Worm (Caenorhabditis elegans): ENCODE measurements around the gene nhr-271.

DNA sequence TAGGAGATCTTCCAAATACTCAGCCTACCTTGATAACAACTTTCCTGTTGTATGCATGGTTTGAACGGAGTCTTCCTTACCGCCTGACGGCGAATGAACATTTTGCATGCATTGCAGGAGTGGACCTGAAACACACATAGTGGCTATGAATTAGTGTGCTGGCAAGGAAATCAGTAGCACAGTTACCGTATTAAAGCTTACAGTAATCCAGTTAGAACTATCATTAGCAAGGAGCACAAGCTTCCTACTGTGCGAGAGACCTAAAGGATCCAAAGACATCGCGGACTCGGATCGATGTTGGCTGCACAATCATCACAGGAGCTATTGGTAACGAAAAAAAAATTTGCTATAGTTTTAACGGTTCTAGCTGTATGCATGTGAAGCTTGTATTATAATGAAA, 9.6 kb downstream of the nhr-271 start, which contains the start of gene nhr-233:
- TF ChIP-seq fos-1 (tag; optimal IDR thresholded peaks at IDR 0.05) (no peak), lin-39 (tag; optimal IDR thresholded peaks at IDR 0.05) (no peak), php-3 (GFP tag; IDR thresholded peaks at IDR 0.05) (no peak), ZK546.5 (tag; optimal IDR thresholded peaks at IDR 0.05) (no peak), ama-1 (optimal IDR thresholded peaks at IDR 0.05) (no peak), unc-130 (GFP tag; optimal IDR thresholded peaks at IDR 0.05) (no peak), unc-62 (GFP tag; optimal IDR thresholded peaks at IDR 0.05 in 1 of 2) (peak in 1 of 2 experiments; percentile 19), unc-62 (tag; optimal IDR thresholded peaks at IDR 0.05) (no peak), ceh-32 (tag; optimal IDR thresholded peaks at IDR 0.05; ENCODE audit: poor library complexity) (no peak)

Measured in whole organism, L4 larva.